Fruit fly (Drosophila melanogaster): ENCODE results near the gene CG9168.

The CG9168 gene

DNA sequence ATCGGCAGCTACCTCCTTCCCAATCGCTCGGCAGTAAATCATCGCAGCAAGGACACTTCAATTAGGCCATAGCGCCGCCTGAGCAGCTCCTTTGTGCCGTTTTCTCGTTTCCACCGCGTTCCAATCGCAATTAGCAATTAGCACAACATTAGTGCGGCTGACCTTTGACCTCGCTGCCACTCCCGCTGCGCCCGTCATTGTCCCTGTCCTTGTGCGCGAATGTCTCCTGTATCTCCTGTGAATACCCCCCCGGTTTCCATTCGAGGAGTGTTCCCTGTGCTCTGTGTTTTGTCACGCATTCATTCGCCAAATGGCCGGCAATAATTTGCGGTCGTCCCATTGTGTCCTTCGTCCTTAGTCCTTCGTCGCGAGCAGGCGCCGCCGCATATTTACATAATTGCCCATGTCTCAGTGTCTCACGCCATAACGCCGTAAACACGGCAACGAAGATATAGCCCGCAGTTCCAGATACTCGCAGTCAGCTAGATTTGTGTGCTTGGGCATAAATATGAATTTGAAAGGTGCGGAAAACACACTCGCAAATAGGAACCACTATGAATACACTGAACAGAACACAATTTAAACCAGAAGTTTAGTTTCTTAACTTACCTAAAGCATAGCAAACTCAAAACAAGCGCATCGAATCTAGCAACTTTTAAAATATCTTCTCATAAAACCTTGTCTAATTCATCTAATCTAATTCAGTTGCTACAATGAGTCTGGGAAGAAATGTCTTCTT lies at the start of gene CG9168:
Gene CG9168 (plus strand): TSS at position 689 of the 739 bp plus-strand sequence.
- TF ChIP-seq insv (optimal IDR thresholded peaks at IDR 0.05): no peak
- no peak for TF ChIP-seq psq (optimal IDR thresholded peaks at IDR 0.05)
- no peak for TF ChIP-seq ttk (optimal IDR thresholded peaks at IDR 0.05)
- TF ChIP-seq Sin3A (optimal IDR thresholded peaks at IDR 0.05): no peak
- no peak for TF ChIP-seq Myc (optimal IDR thresholded peaks at IDR 0.05)
- TF ChIP-seq h (optimal IDR thresholded peaks at IDR 0.05): no peak

DNA sequence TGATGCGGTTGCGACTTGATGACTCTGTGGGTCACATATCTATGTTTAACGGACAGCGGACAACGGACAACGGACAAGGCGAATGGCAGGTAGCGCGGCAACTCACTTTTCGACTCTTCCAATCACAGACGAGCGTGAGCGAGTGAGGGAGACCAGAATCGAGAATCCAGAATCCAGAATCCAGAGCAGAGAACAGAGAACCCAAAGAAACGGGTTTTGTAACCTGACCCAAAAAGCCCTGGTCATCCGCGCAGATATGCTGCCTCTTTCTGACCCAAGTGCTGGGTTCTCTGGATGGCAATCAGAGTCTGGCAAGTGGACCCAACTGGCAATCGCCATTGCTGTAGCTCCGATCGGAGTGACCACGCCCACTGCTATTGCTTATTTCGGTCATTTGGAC lies 46.5 kb upstream of the CG9168 start:
- no peak for TF ChIP-seq insv (optimal IDR thresholded peaks at IDR 0.05)
- no peak for TF ChIP-seq psq (optimal IDR thresholded peaks at IDR 0.05)
- TF ChIP-seq h (optimal IDR thresholded peaks at IDR 0.05): no peak
- no peak for TF ChIP-seq ttk (optimal IDR thresholded peaks at IDR 0.05)
- no peak for TF ChIP-seq Sin3A (optimal IDR thresholded peaks at IDR 0.05)
- no peak for TF ChIP-seq Myc (optimal IDR thresholded peaks at IDR 0.05)

DNA sequence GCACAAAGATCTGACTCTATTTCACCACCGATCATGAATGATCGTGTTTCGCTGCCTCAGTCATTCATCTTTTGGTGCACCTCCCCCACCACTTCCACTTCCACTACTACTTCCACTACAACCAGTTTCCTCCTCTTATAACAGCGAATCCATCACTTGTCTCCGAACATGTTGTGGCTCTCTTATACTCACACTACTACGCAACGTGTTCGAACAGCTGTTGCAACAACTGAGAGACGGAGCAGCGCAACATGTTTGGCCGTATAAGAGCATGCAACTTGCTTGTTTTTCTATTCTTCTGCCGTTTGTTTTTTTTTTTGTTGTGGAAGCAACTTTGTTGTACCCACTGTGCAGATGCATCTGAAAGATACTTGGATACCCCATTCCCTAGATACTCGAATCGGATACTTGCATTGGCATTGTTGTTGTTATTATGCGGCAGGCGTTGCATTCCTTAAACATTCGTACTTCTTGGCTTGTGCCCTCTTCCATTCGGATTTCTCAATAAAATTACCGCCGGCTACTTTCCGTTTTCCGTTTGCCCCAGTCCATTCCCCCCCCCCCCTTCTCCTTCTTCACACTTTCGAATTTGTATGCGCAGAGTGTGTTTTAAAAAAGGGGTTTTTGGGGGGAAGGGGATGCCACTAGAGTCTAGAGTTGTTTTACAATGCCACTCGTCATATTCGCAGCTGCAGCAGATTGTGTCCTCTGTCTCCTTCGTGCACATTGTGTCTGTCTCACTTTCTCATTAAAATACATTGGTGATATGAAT lies 43.8 kb upstream of the CG9168 start:
- TF ChIP-seq psq (optimal IDR thresholded peaks at IDR 0.05) (no peak), Sin3A (optimal IDR thresholded peaks at IDR 0.05) (no peak), insv (optimal IDR thresholded peaks at IDR 0.05) (no peak), Myc (optimal IDR thresholded peaks at IDR 0.05) (no peak), ttk (optimal IDR thresholded peaks at IDR 0.05) (no peak), h (optimal IDR thresholded peaks at IDR 0.05) (no peak)

DNA sequence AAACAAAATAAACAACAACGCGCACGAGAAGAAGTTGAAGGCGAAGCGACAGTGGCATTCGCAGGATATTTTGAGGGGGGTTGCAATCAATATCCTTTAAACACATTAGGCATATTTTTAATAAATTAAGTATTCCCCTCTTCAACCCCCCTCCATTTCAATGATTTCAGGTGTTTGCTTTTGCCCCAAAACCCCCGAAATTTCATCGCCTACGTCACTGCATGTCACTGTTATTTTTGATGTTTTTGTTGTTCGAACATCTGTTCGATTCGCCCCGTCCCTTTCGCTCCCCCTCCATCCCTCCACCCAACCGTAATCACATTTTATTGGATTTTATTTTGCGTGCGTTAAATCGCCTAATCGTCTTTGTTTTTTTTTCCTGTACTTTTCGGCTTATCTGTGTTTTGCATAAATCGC lies 42.6 kb upstream of the CG9168 start:
- TF ChIP-seq h (optimal IDR thresholded peaks at IDR 0.05): no peak
- no peak for TF ChIP-seq Sin3A (optimal IDR thresholded peaks at IDR 0.05)
- no peak for TF ChIP-seq ttk (optimal IDR thresholded peaks at IDR 0.05)

DNA sequence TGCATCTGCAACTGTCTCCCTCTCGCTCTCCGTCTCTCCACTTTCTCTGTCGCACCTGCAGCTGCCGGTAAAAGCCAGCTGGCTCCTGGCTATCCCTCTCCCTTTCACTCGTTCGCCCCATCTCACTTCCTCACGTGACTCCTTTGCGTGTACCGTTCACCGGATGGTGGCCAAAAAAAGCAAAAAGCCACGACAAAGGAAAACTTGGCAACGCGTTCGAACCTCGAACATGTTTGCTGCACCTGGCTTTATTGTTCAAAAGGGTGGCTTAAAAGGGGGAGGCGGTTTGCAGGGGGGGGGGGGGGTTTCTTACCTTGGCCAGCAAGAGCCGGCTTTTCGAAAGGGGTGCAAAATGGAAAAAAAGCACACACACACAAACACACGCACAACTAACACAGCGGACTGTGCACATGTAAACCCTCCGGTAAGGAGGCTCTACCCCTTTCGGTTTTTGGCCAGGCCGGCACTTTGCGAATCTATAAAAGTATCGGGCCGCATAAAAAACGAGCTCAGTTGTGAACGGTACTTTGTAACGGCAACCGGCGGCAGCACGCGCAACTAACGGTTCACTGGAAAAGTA lies 40.7 kb upstream of the CG9168 start, which contains the start of gene ru:
Gene ru (plus strand): TSS at position 530 of the 580 bp plus-strand sequence.
- TF ChIP-seq h (optimal IDR thresholded peaks at IDR 0.05): no peak
- TF ChIP-seq psq (optimal IDR thresholded peaks at IDR 0.05): no peak
- TF ChIP-seq Myc (optimal IDR thresholded peaks at IDR 0.05): no peak
- TF ChIP-seq ttk (optimal IDR thresholded peaks at IDR 0.05): no peak
- no peak for TF ChIP-seq Sin3A (optimal IDR thresholded peaks at IDR 0.05)
- TF ChIP-seq insv (optimal IDR thresholded peaks at IDR 0.05): no peak

DNA sequence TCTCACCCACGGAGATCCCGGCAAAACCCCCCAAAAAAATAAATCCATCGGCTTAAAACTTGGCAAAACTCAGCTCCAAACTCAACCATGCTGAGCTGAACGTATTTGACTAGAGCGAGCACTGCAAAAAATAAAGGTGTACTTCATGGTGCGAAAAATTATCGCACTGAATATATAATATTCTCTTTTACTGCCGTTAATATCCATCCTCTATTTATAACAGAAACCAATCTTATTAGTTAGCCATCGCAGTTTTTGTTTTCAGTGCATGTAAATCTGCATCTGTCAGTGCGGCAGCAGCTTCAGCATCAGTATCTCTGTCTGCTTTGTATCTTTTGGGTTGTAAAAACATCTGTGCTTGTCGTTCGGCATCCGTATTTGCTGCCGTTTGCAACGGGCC lies 39.9 kb upstream of the CG9168 start:
- TF ChIP-seq Sin3A (optimal IDR thresholded peaks at IDR 0.05) (no peak), h (optimal IDR thresholded peaks at IDR 0.05) (no peak), psq (optimal IDR thresholded peaks at IDR 0.05) (no peak), ttk (optimal IDR thresholded peaks at IDR 0.05) (no peak), Myc (optimal IDR thresholded peaks at IDR 0.05) (no peak), insv (optimal IDR thresholded peaks at IDR 0.05) (no peak)

DNA sequence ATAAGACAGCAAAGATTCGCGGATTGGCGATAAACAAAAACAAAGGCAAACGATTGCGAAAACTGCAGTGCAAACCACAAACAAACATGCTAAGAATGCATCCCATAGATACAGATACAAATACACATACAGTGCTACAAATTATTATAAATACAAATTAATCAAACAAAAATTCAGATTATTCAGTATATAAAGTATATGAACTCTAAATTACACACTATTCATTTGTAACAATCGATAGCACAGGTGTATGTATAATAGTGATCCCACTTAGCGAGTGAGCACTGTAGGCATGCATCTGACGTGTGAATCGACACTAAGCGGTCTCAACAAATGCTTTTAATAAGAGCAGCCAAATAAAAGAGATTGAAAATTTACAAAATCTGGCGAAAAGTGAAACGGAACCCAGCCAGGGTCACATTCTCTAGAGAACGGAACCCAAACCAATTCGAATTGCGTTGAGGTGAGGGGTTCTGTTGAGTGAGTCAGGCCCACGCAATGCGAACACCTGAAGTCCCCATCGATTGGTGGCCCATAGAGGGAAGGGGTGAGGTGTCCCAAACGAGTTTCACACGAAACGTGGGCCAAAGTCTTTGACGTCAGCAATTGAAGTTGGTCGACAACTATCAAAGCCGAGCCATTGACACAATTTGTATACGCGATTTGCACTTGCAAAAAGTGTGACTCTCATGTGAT lies 36.3 kb upstream of the CG9168 start:
- TF ChIP-seq insv (optimal IDR thresholded peaks at IDR 0.05) (no peak), Sin3A (optimal IDR thresholded peaks at IDR 0.05) (no peak), h (optimal IDR thresholded peaks at IDR 0.05) (no peak), Myc (optimal IDR thresholded peaks at IDR 0.05) (no peak), psq (optimal IDR thresholded peaks at IDR 0.05) (no peak), ttk (optimal IDR thresholded peaks at IDR 0.05) (no peak)

DNA sequence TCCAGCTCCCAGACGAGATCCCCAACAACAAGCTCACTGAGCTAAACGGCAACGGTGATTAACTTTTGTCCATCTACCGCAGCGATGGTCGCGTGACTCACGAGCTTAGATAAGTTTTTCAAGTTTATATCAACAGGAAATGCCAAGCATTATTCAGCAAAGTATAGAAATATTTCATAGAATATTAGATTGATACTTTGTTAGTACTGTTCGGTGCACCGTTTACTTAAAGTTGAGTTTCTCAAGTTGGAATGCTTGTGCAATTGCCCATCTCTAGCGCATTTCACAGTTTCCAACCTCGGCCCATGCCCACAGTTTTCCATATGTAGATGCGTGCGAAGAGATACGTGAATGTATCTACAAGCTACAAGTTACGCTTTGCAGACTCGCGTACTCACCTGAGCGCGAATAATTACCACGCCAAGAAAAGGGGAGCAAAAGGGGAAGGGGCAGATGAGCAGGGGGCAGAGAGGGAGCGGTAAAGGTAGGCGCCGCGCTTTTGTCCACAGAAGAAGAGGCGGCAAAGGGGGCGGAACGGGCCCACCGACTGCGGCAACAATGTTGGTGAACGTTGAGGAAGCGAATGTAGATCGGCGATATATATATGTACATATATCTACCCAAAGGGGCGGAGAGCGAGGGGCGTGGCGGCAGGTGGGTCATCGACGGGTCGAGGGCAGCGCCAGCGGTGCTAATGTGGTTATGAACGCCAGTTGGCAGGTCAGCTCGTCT lies 34.7 kb upstream of the CG9168 start:
- TF ChIP-seq Myc (optimal IDR thresholded peaks at IDR 0.05) (no peak), psq (optimal IDR thresholded peaks at IDR 0.05) (no peak), Sin3A (optimal IDR thresholded peaks at IDR 0.05) (no peak), insv (optimal IDR thresholded peaks at IDR 0.05) (no peak), h (optimal IDR thresholded peaks at IDR 0.05) (no peak), ttk (optimal IDR thresholded peaks at IDR 0.05) (no peak)

DNA sequence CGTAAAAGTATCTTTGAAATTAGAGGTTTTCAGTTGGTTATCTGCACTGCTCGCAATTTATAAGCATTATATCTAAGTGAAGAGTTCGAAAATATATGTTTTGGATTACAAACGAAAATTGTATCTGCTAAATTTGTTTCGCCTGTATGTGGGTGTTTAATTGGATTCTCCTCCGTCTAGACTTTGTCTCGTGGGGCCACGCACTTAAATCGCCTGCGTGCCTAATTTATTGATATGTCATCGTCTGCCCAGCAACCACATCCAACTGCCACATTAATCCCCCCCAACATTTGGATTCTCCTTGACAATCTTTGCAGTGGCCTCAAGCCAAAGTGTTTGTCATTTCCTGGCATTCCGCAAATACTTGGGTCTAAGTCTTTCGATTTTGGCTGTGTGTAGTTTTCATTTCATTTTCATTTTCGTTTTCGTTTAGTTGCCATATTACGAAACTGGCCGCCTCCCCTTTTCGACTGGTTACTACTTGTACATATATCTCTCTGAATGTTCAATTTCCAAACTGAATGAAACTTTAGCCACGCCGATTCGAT lies 32.7 kb upstream of the CG9168 start:
- TF ChIP-seq Myc (optimal IDR thresholded peaks at IDR 0.05) (no peak), insv (optimal IDR thresholded peaks at IDR 0.05) (no peak), h (optimal IDR thresholded peaks at IDR 0.05) (no peak), psq (optimal IDR thresholded peaks at IDR 0.05) (no peak), ttk (optimal IDR thresholded peaks at IDR 0.05) (no peak), Sin3A (optimal IDR thresholded peaks at IDR 0.05) (no peak)

DNA sequence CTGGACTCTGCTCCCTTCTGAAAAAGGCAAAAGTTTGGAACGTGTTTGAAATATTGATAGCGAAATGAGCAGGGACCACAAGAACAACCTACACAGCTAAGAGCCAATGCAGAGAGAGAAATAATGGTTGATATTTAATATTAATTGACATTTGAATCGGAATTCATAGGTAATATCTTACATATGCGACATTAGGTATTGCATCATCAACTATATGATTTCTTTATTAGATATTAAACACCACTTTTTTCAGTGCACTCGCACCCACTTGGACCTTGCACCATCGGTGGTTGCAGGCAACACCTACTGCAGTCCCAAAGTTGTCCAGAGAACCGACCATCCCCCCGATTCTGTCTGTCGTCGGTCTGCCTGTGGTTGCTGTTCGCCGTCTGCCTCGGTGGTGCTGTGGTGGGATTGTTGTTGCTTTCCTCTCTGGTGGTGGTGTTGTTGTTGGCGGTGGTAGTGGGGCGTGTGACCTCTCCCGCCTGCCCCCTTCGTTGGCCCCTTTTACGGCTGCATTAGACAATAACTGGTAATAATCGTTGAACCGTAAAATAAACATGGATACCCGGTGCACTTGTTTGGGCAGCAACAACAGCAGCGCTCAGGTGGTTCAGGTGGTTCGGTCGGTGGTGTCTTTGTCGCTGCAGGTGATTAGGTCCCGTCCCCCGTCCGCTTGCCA lies 31.9 kb upstream of the CG9168 start:
- TF ChIP-seq h (optimal IDR thresholded peaks at IDR 0.05) (no peak), Sin3A (optimal IDR thresholded peaks at IDR 0.05) (no peak), insv (optimal IDR thresholded peaks at IDR 0.05) (no peak), ttk (optimal IDR thresholded peaks at IDR 0.05) (no peak), psq (optimal IDR thresholded peaks at IDR 0.05) (no peak), Myc (optimal IDR thresholded peaks at IDR 0.05) (no peak)

Measured in Kc167 (cell line).